Fruit fly (Drosophila melanogaster) whole organism, embryonic: ENCODE measurements around the gene CG18744.

Experiments used
- Atf3 ChIP-seq: fragments of 200-800 bp; sonication (Bioruptor generic); optimal IDR thresholded peaks from 3 replicates; lab custom pipeline; 2016; ENCODE audit warnings: missing biosample characterization, missing genetic modification characterization
- CG10274 ChIP-seq: fragments of 200-800 bp; sonication (Bioruptor generic); optimal IDR thresholded peaks from 3 replicates; lab custom pipeline; 2017; ENCODE audit warnings: missing biosample characterization, mild to moderate bottlenecking, missing genetic modification characterization
- CG11695 ChIP-seq: fragments of 200-800 bp; sonication (Bioruptor generic); IDR thresholded peaks from 3 replicates; pipeline ENCODE4 v1.3.6; 2022; ENCODE audit warnings: missing biosample characterization, missing genetic modification characterization
- CG12071 ChIP-seq: fragments of 200-800 bp; sonication (Bioruptor generic); optimal IDR thresholded peaks from 3 replicates; lab custom pipeline; 2018; ENCODE audit warnings: missing biosample characterization, mild to moderate bottlenecking, missing genetic modification characterization
- CG13287 ChIP-seq: fragments of 200-800 bp; sonication (Bioruptor generic); IDR thresholded peaks from 2 replicates; pipeline ENCODE4 v1.3.6; 2022; ENCODE audit warnings: missing biosample characterization, missing genetic modification characterization; ENCODE audit not compliant: partially characterized antibody
- CG13624 ChIP-seq: fragments of 200-800 bp; sonication (Bioruptor generic); optimal IDR thresholded peaks from 2 replicates; lab custom pipeline; 2016; ENCODE audit warnings: missing biosample characterization, missing genetic modification characterization
- CG14441 ChIP-seq: fragments of 200-800 bp; sonication (Bioruptor generic); IDR thresholded peaks from 2 replicates; pipeline ENCODE4 v1.3.6; 2022; ENCODE audit warnings: missing biosample characterization, missing genetic modification characterization
- CG14860 ChIP-seq: fragments of 200-800 bp; sonication (Bioruptor generic); IDR thresholded peaks from 3 replicates; pipeline ENCODE4 v1.3.6; 2022; ENCODE audit warnings: missing biosample characterization, missing genetic modification characterization; ENCODE audit not compliant: partially characterized antibody
- CG16863 ChIP-seq: fragments of 200-800 bp; sonication (Bioruptor generic); optimal IDR thresholded peaks from 3 replicates; lab custom pipeline; 2016; ENCODE audit warnings: missing biosample characterization, missing genetic modification characterization
- CG17802 ChIP-seq: fragments of 200-800 bp; sonication (Bioruptor generic); optimal IDR thresholded peaks from 2 replicates; lab custom pipeline; 2018; ENCODE audit warnings: missing biosample characterization, mild to moderate bottlenecking, missing genetic modification characterization, moderate library complexity
- CG17912 ChIP-seq: fragments of 200-800 bp; sonication (Bioruptor generic); optimal IDR thresholded peaks from 2 replicates; lab custom pipeline; 2018; ENCODE audit warnings: missing biosample characterization, mild to moderate bottlenecking, missing genetic modification characterization
- CG1792 ChIP-seq: fragments of 200-800 bp; sonication (Bioruptor generic); optimal IDR thresholded peaks from 2 replicates; lab custom pipeline; 2016; ENCODE audit warnings: missing biosample characterization, missing genetic modification characterization
- CG1832 ChIP-seq: fragments of 200-800 bp; sonication (Bioruptor generic); optimal IDR thresholded peaks from 2 replicates; lab custom pipeline; 2017; ENCODE audit warnings: missing biosample characterization, mild to moderate bottlenecking, missing genetic modification characterization, inconsistent platforms
- CG18476 ChIP-seq: fragments of 200-800 bp; sonication (Bioruptor generic); optimal IDR thresholded peaks from 2 replicates; lab custom pipeline; 2016; ENCODE audit warnings: missing biosample characterization, mild to moderate bottlenecking, missing genetic modification characterization
- CG18764 ChIP-seq: fragments of 200-800 bp; sonication (Bioruptor generic); optimal IDR thresholded peaks from 3 replicates; lab custom pipeline; 2016; ENCODE audit warnings: missing biosample characterization, missing genetic modification characterization
- CG3995 ChIP-seq: fragments of 200-800 bp; sonication (Bioruptor generic); optimal IDR thresholded peaks from 3 replicates; lab custom pipeline; 2016; ENCODE audit warnings: missing biosample characterization, missing genetic modification characterization
- CG4328 ChIP-seq: fragments of 200-800 bp; sonication (Bioruptor generic); optimal IDR thresholded peaks from 3 replicates; lab custom pipeline; 2017; ENCODE audit warnings: missing biosample characterization, missing genetic modification reagents, missing genetic modification characterization
- CG7271 ChIP-seq: fragments of 200-800 bp; sonication (Bioruptor generic); optimal IDR thresholded peaks from 2 replicates; lab custom pipeline; 2018; ENCODE audit warnings: missing biosample characterization, mild to moderate bottlenecking, missing genetic modification characterization, moderate library complexity
- CG7987 ChIP-seq: fragments of 200-800 bp; sonication (Bioruptor generic); optimal IDR thresholded peaks from 2 replicates; lab custom pipeline; 2018; ENCODE audit warnings: missing biosample characterization, mild to moderate bottlenecking, missing genetic modification characterization, moderate library complexity
- CG8478 ChIP-seq: fragments of >200 bp; optimal IDR thresholded peaks from 2 replicates; lab custom pipeline; 2018
- CG9215 ChIP-seq: fragments of 200-800 bp; sonication (Bioruptor generic); IDR thresholded peaks from 2 replicates; pipeline ENCODE4 v1.3.6; 2022; ENCODE audit warnings: missing biosample characterization, missing genetic modification characterization
- CG9817 ChIP-seq: fragments of 200-800 bp; sonication (Bioruptor generic); optimal IDR thresholded peaks from 2 replicates; lab custom pipeline; 2018; ENCODE audit warnings: missing biosample characterization, mild to moderate bottlenecking, missing genetic modification characterization, moderate library complexity
- Chrac-16 ChIP-seq: fragments of 200-800 bp; sonication (Bioruptor generic); optimal IDR thresholded peaks from 3 replicates; lab custom pipeline; 2016; ENCODE audit warnings: missing biosample characterization, missing genetic modification characterization
- Deaf1 ChIP-seq: fragments of 200-800 bp; optimal IDR thresholded peaks from 3 replicates; lab custom pipeline; 2019; ENCODE audit warnings: missing biosample characterization, mild to moderate bottlenecking, missing genetic modification characterization, moderate library complexity
- Hmr ChIP-seq: fragments of 200-800 bp; sonication (Bioruptor generic); optimal IDR thresholded peaks from 3 replicates; lab custom pipeline; 2017; ENCODE audit warnings: mild to moderate bottlenecking, missing biosample characterization, missing genetic modification reagents, missing genetic modification characterization
- MBD-R2 ChIP-seq: fragments of 200-800 bp; sonication (Bioruptor generic); IDR thresholded peaks from 2 replicates; pipeline ENCODE4 v1.3.6; 2022; ENCODE audit warnings: missing biosample characterization, missing genetic modification characterization
- MTF-1 ChIP-seq: fragments of 200-800 bp; sonication (Bioruptor generic); optimal IDR thresholded peaks from 2 replicates; lab custom pipeline; 2018; ENCODE audit warnings: missing biosample characterization, mild to moderate bottlenecking, missing genetic modification characterization, borderline replicate concordance
- Max ChIP-seq: fragments of 200-800 bp; sonication (Bioruptor generic); optimal IDR thresholded peaks from 2 replicates; lab custom pipeline; 2016; ENCODE audit warnings: missing biosample characterization, mild to moderate bottlenecking, missing genetic modification characterization
- Myb ChIP-seq: fragments of 200-800 bp; sonication (Bioruptor generic); optimal IDR thresholded peaks from 2 replicates; lab custom pipeline; 2016; ENCODE audit warnings: missing biosample characterization, missing genetic modification characterization
- amos ChIP-seq: fragments of 200-800 bp; sonication (Bioruptor generic); IDR thresholded peaks from 2 replicates; pipeline ENCODE4 v1.3.6; 2022; ENCODE audit warnings: missing biosample characterization, missing genetic modification characterization; ENCODE audit not compliant: partially characterized antibody
- bab2 ChIP-seq: fragments of 200-800 bp; sonication (Bioruptor generic); optimal IDR thresholded peaks from 2 replicates; lab custom pipeline; 2016; ENCODE audit warnings: missing biosample characterization, missing genetic modification characterization
- cato ChIP-seq: fragments of 200-800 bp; sonication (Bioruptor generic); optimal IDR thresholded peaks from 2 replicates; lab custom pipeline; 2016; ENCODE audit warnings: missing biosample characterization, missing genetic modification characterization, borderline replicate concordance
- ems ChIP-seq: fragments of 200-800 bp; sonication (Bioruptor generic); optimal IDR thresholded peaks from 3 replicates; lab custom pipeline; 2016; ENCODE audit warnings: missing biosample characterization, missing genetic modification characterization
- fru ChIP-seq: fragments of >200 bp; optimal IDR thresholded peaks from 2 replicates; lab custom pipeline; 2017
- gcm2 ChIP-seq: fragments of 200-800 bp; sonication (Bioruptor generic); optimal IDR thresholded peaks from 2 replicates; lab custom pipeline; 2016; ENCODE audit warnings: missing biosample characterization, missing genetic modification characterization
- her ChIP-seq: fragments of 200-800 bp; sonication (Bioruptor generic); optimal IDR thresholded peaks from 2 replicates; lab custom pipeline; 2016; ENCODE audit warnings: missing biosample characterization, missing genetic modification characterization
- insv ChIP-seq, 2 experiments: fragments of 200-800 bp; sonication (Bioruptor generic); optimal IDR thresholded peaks; 3 replicates each; lab custom pipeline; 2016 to 2018; ENCODE audit warnings: missing biosample characterization in 2 of 2, missing genetic modification characterization in 2 of 2
- jing ChIP-seq: fragments of 200-800 bp; sonication (Bioruptor generic); optimal IDR thresholded peaks from 2 replicates; lab custom pipeline; 2018; ENCODE audit warnings: missing biosample characterization, mild to moderate bottlenecking, missing genetic modification characterization
- lbe ChIP-seq: fragments of 200-800 bp; sonication (Bioruptor generic); optimal IDR thresholded peaks from 2 replicates; lab custom pipeline; 2016; ENCODE audit warnings: missing biosample characterization, mild to moderate bottlenecking, missing genetic modification characterization
- mirr ChIP-seq: fragments of 200-800 bp; sonication (Bioruptor generic); optimal IDR thresholded peaks from 3 replicates; lab custom pipeline; 2018; ENCODE audit warnings: missing biosample characterization, mild to moderate bottlenecking, missing genetic modification characterization
- nau ChIP-seq: fragments of 200-800 bp; sonication (Bioruptor generic); optimal IDR thresholded peaks from 3 replicates; lab custom pipeline; 2017; ENCODE audit warnings: missing biosample characterization, mild to moderate bottlenecking, missing genetic modification characterization, missing genetic modification reagents
- pros ChIP-seq: fragments of 200-800 bp; sonication (Bioruptor generic); optimal IDR thresholded peaks from 3 replicates; lab custom pipeline; 2019; ENCODE audit warnings: missing biosample characterization, mild to moderate bottlenecking, missing genetic modification characterization, moderate library complexity
- repo ChIP-seq: fragments of 200-800 bp; sonication (Bioruptor generic); optimal IDR thresholded peaks from 2 replicates; lab custom pipeline; 2016; ENCODE audit warnings: missing biosample characterization, missing genetic modification characterization
- ro ChIP-seq: fragments of 200-800 bp; sonication (Bioruptor generic); IDR thresholded peaks from 2 replicates; pipeline ENCODE4 v1.3.6; 2022; ENCODE audit warnings: missing biosample characterization, missing genetic modification characterization
- row ChIP-seq: fragments of 200-800 bp; sonication (Bioruptor generic); IDR thresholded peaks from 3 replicates; pipeline ENCODE4 v1.3.6; 2022; ENCODE audit warnings: missing biosample characterization, missing genetic modification characterization
- sima ChIP-seq: fragments of 200-800 bp; sonication (Bioruptor generic); optimal IDR thresholded peaks from 2 replicates; lab custom pipeline; 2016; ENCODE audit warnings: missing biosample characterization, missing genetic modification characterization
- sug ChIP-seq: fragments of 200-800 bp; optimal IDR thresholded peaks from 2 replicates; lab custom pipeline; 2019; ENCODE audit warnings: missing biosample characterization, mild to moderate bottlenecking, missing genetic modification characterization, moderate library complexity
- unc-4 ChIP-seq: fragments of 200-800 bp; sonication (Bioruptor generic); IDR thresholded peaks from 2 replicates; pipeline ENCODE4 v1.3.6; 2022; ENCODE audit warnings: missing biosample characterization, missing genetic modification characterization; ENCODE audit not compliant: partially characterized antibody

CG18744 gene

DNA sequence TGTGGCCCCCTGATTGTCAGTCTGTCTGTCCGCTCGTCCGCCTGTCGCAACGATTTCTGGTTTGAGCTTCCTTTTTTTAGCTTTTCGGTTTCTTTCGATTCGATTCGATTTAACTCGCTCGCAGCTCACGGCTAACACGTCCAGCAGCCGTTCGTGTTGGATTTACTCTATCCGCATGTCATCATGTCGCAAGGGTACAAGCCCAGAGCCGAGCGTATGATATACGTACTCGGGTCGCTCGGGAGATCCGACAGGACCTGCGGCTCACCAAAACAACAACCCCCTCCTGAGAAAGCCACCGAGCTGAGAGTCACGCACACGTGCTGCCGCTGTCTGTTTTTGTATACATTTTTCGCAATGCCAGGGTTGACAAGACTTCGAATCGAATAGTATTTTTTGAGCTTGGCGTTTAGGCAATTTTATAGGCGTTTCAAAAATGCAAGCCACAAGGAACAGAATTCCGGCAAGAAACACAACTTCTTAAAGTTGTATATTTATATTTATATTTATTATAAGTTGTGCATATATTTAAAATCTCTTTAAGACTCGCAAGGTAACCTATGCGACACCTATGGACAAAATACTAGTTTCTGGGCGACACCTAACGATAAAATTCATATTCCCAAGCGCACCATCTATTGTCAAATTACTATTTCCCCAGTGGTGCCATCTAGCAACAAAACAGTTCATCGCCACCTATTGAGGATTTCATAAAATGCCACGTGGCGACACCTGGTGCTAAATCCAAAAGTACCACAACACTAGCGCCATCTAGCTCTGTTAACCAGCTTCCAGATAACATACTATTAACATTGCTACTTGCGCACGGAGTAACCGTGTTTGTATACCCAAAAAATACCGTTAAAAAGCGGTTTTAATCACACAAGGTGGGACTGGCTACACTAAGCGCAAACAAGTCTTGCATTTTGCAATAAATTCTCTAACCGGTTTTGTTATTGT is 11.4 kb upstream of the CG18744 start, which contains the start of the genes CG2993 and sgll (continued):
- TF ChIP-seq ems (peak; percentile 84), CG3995 (peak; percentile 25), sima (peak; percentile 60), CG17912 (peak; percentile 97), CG11695 (GFP tag; lab: Robert Waterston, UW) (no peak), MBD-R2 (GFP tag; lab: Robert Waterston, UW) (peak; percentile 62), CG4328 (GFP tag; lab: Kevin White, UChicago) (peak; percentile 82), CG17802 (tag; lab: Kevin White, UChicago) (peak; percentile 74), CG13624 (GFP tag; lab: Kevin White, UChicago) (peak; percentile 91), Max (GFP tag; lab: Kevin White, UChicago) (peak; percentile 73), CG12071 (GFP tag; lab: Kevin White, UChicago) (peak; percentile 49), repo (GFP tag; lab: Kevin White, UChicago) (peak; percentile 85), CG14441 (GFP tag; lab: Robert Waterston, UW) (peak; percentile 93), CG8478 (peak; percentile 70), her (GFP tag; lab: Kevin White, UChicago) (peak; percentile 91), row (GFP tag; lab: Robert Waterston, UW) (peak; percentile 64), fru (lab: Kevin White, UChicago) (no peak), Atf3 (GFP tag; lab: Kevin White, UChicago) (peak; percentile 91), CG14860 (GFP tag; lab: Robert Waterston, UW) (no peak), CG1832 (GFP tag; lab: Kevin White, UChicago) (no peak), lbe (GFP tag; lab: Kevin White, UChicago) (peak; percentile 42), CG16863 (GFP tag; lab: Kevin White, UChicago) (peak; percentile 95), CG7987 (peak; percentile 88), CG18476 (GFP tag; lab: Kevin White, UChicago) (peak; percentile 40), mirr (peak; percentile 89), pros (no peak), Myb (GFP tag; lab: Kevin White, UChicago) (peak; percentile 73), unc-4 (GFP tag; lab: Robert Waterston, UW) (0 out of 2 replicates have a peak, but pooled peaks have one; percentile 15), CG10274 (GFP tag; lab: Kevin White, UChicago) (peak; percentile 69), insv (GFP tag; optimal IDR thresholded peaks at IDR 0.05; lab: Kevin White, UChicago) (peak in 1 of 2 experiments; percentile 76), ro (GFP tag; lab: Robert Waterston, UW) (peak; percentile 89), CG1792 (peak; percentile 84), CG9817 (tag; lab: Kevin White, UChicago) (peak; percentile 94), cato (GFP tag; lab: Kevin White, UChicago) (peak; percentile 84), CG13287 (GFP tag; lab: Robert Waterston, UW) (peak; percentile 48), Hmr (GFP tag; lab: Kevin White, UChicago) (peak; percentile 94), Chrac-16 (GFP tag; lab: Kevin White, UChicago) (peak; percentile 98), MTF-1 (peak; percentile 93), Deaf1 (peak; percentile 96), amos (GFP tag; lab: Robert Waterston, UW) (peak; percentile 54), sug (tag; lab: Kevin White, UChicago) (peak; percentile 88), CG18764 (peak; percentile 90), jing (GFP tag; lab: Kevin White, UChicago) (peak; percentile 85), nau (GFP tag; lab: Kevin White, UChicago) (no peak), CG7271 (tag; lab: Kevin White, UChicago) (peak; percentile 74), CG9215 (GFP tag; lab: Robert Waterston, UW) (peak; percentile 86), gcm2 (GFP tag; lab: Kevin White, UChicago) (peak; percentile 69), bab2 (peak; percentile 97)
